Worm (Caenorhabditis elegans) whole organism, young adult: Measurements from ENCODE around the gene ndab-2.
A peak's percentile ranks its signal among the peaks of the same experiment; 100 is the strongest.

Experiments
- B0261.1 ChIP-seq: sonication (generic microtip); optimal IDR thresholded peaks from 2 replicates; lab custom pipeline; 2016; ENCODE audit warnings: mild to moderate bottlenecking, missing genetic modification characterization, moderate library complexity, missing compliant biosample characterization
- D2030.7 ChIP-seq: fragments of 200-800 bp; sonication (Bioruptor generic); IDR thresholded peaks from 2 replicates; pipeline ENCODE4 v1.3.6; 2022; ENCODE audit warnings: missing genetic modification reagents, missing genetic modification characterization, missing compliant biosample characterization
- F10E7.11 ChIP-seq: sonication (generic microtip); optimal IDR thresholded peaks from 2 replicates; lab custom pipeline; 2017; ENCODE audit warnings: mild to moderate bottlenecking, missing genetic modification characterization, moderate library complexity, missing compliant biosample characterization
- F22D6.2 ChIP-seq: sonication (generic microtip); optimal IDR thresholded peaks from 2 replicates; lab custom pipeline; 2016; ENCODE audit warnings: mild to moderate bottlenecking, missing genetic modification characterization, missing compliant biosample characterization
- F52B5.7 ChIP-seq: sonication (generic microtip); optimal IDR thresholded peaks from 2 replicates; lab custom pipeline; 2016; ENCODE audit warnings: mild to moderate bottlenecking, missing genetic modification characterization, missing compliant biosample characterization
- F55B11.4 ChIP-seq: sonication (generic microtip); optimal IDR thresholded peaks from 2 replicates; lab custom pipeline; 2016; ENCODE audit warnings: missing compliant biosample characterization, missing genetic modification characterization, borderline replicate concordance; ENCODE audit not compliant: insufficient read depth
- F57C9.4 ChIP-seq: sonication (generic microtip); optimal IDR thresholded peaks from 2 replicates; lab custom pipeline; 2017; ENCODE audit warnings: mild to moderate bottlenecking, missing genetic modification characterization, missing compliant biosample characterization
- Y53G8AR.9 ChIP-seq: fragments of 200-800 bp; sonication (Bioruptor generic); conservative IDR thresholded peaks from 2 replicates; pipeline ENCODE4 v1.3.6; 2022; ENCODE audit warnings: missing genetic modification reagents, missing genetic modification characterization, missing compliant biosample characterization
- Y95B8A.8 ChIP-seq: fragments of 200-800 bp; sonication (Bioruptor generic); IDR thresholded peaks from 2 replicates; pipeline ENCODE4 v1.3.6; 2022; ENCODE audit warnings: missing genetic modification reagents, missing genetic modification characterization, missing compliant biosample characterization
- ZK185.1 ChIP-seq: sonication (generic microtip); optimal IDR thresholded peaks from 2 replicates; lab custom pipeline; 2016; ENCODE audit warnings: mild to moderate bottlenecking, missing genetic modification characterization, missing compliant biosample characterization; ENCODE audit not compliant: poor library complexity, severe bottlenecking
- aptf-3 ChIP-seq: fragments of 200-800 bp; sonication (Bioruptor generic); IDR thresholded peaks from 2 replicates; pipeline ENCODE4 v1.3.6; 2022; ENCODE audit warnings: missing genetic modification characterization, missing compliant biosample characterization
- attf-3 ChIP-seq: fragments of 200-800 bp; sonication (Bioruptor generic); conservative IDR thresholded peaks from 2 replicates; pipeline ENCODE4 v1.3.6; 2022; ENCODE audit warnings: missing genetic modification reagents, missing genetic modification characterization, missing compliant biosample characterization
- attf-6 ChIP-seq: fragments of 200-800 bp; sonication (Bioruptor generic); IDR thresholded peaks from 2 replicates; pipeline ENCODE4 v1.3.6; 2022; ENCODE audit warnings: missing genetic modification reagents, missing genetic modification characterization, missing compliant biosample characterization
- ccch-3 ChIP-seq: fragments of 200-800 bp; sonication (Bioruptor generic); optimal IDR thresholded peaks from 2 replicates; lab custom pipeline; 2018; ENCODE audit warnings: mild to moderate bottlenecking, missing genetic modification characterization, missing compliant biosample characterization
- cebp-1 ChIP-seq, 2 experiments: fragments of 200-800 bp in 1 of 2; sonication (Bioruptor generic) in 1 of 2; sonication (generic microtip) in 1 of 2; IDR thresholded peaks in 1 of 2; optimal IDR thresholded peaks in 1 of 2; 2 replicates each; pipeline versions ENCODE4 v1.3.6 to Lab custom; 2017 to 2022; ENCODE audit warnings: missing compliant biosample characterization in 2 of 2, missing genetic modification characterization in 2 of 2, mild to moderate bottlenecking in 1 of 2, missing genetic modification reagents in 1 of 2, moderate library complexity in 1 of 2
- ceh-100 ChIP-seq: fragments of 200-800 bp; sonication (Bioruptor generic); IDR thresholded peaks from 2 replicates; pipeline ENCODE4 v1.3.6; 2022; ENCODE audit warnings: missing genetic modification reagents, missing genetic modification characterization, missing compliant biosample characterization
- ceh-27 ChIP-seq: fragments of 200-800 bp; sonication (Bioruptor generic); optimal IDR thresholded peaks from 2 replicates; lab custom pipeline; 2018; ENCODE audit warnings: mild to moderate bottlenecking, missing genetic modification characterization, moderate library complexity, missing compliant biosample characterization
- ceh-58 ChIP-seq: fragments of 200-800 bp; sonication (Bioruptor generic); IDR thresholded peaks from 2 replicates; pipeline ENCODE4 v1.3.6; 2022; ENCODE audit warnings: missing genetic modification characterization, missing compliant biosample characterization
- ceh-79 ChIP-seq: sonication (generic microtip); optimal IDR thresholded peaks from 2 replicates; lab custom pipeline; 2017; ENCODE audit warnings: mild to moderate bottlenecking, missing genetic modification characterization, missing compliant biosample characterization
- chd-7 ChIP-seq: sonication (generic microtip); optimal IDR thresholded peaks from 2 replicates; lab custom pipeline; 2016; ENCODE audit warnings: mild to moderate bottlenecking, missing genetic modification characterization, moderate library complexity, missing compliant biosample characterization
- dox-1 ChIP-seq: fragments of 200-800 bp; sonication (Bioruptor generic); IDR thresholded peaks from 2 replicates; pipeline ENCODE4 v1.3.6; 2022; ENCODE audit warnings: missing genetic modification reagents, missing genetic modification characterization, missing compliant biosample characterization
- dpl-1 ChIP-seq: fragments of 150-350 bp; optimal IDR thresholded peaks from 2 replicates; lab custom pipeline; 2014; ENCODE audit warnings: missing biosample characterization, missing genetic modification reagents, missing genetic modification characterization
- egl-44 ChIP-seq: fragments of 200-800 bp; sonication (Bioruptor generic); IDR thresholded peaks from 2 replicates; pipeline ENCODE4 v1.3.6; 2022; ENCODE audit warnings: missing genetic modification reagents, missing genetic modification characterization, missing compliant biosample characterization
- ets-4 ChIP-seq: fragments of 200-800 bp; sonication (Bioruptor generic); optimal IDR thresholded peaks from 2 replicates; lab custom pipeline; 2018; ENCODE audit warnings: mild to moderate bottlenecking, missing genetic modification characterization, missing compliant biosample characterization
- hmg-1.2 ChIP-seq: fragments of 200-800 bp; sonication (Bioruptor generic); IDR thresholded peaks from 2 replicates; pipeline ENCODE4 v1.3.6; 2022; ENCODE audit warnings: missing genetic modification reagents, missing genetic modification characterization, missing compliant biosample characterization
- let-526 ChIP-seq: fragments of 200-800 bp; sonication (Bioruptor generic); IDR thresholded peaks from 2 replicates; pipeline ENCODE4 v1.3.6; 2022; ENCODE audit warnings: missing genetic modification reagents, missing genetic modification characterization, missing compliant biosample characterization
- lin-40 ChIP-seq: sonication (generic microtip); optimal IDR thresholded peaks from 2 replicates; lab custom pipeline; 2016; ENCODE audit warnings: missing genetic modification characterization, mild to moderate bottlenecking, missing compliant biosample characterization, missing genotype, missing genetic modification reagents
- lsy-27 ChIP-seq: sonication (generic microtip); optimal IDR thresholded peaks from 2 replicates; lab custom pipeline; 2017; ENCODE audit warnings: missing genetic modification characterization, mild to moderate bottlenecking, missing compliant biosample characterization, antibody characterized with exemption, missing genotype, borderline replicate concordance; ENCODE audit not compliant: insufficient read depth
- madf-3 ChIP-seq: fragments of 200-800 bp; sonication (Bioruptor generic); IDR thresholded peaks from 2 replicates; pipeline ENCODE4 v1.3.6; 2022; ENCODE audit warnings: missing genetic modification reagents, missing genetic modification characterization, missing compliant biosample characterization
- mes-4 ChIP-seq: sonication (generic microtip); optimal IDR thresholded peaks from 2 replicates; lab custom pipeline; 2016; ENCODE audit warnings: missing genotype, missing genetic modification characterization, missing compliant biosample characterization
- mxl-1 ChIP-seq: sonication (generic microtip); optimal IDR thresholded peaks from 2 replicates; lab custom pipeline; 2016; ENCODE audit warnings: missing genetic modification characterization, missing compliant biosample characterization
- nfya-2 ChIP-seq: fragments of 200-800 bp; sonication (Bioruptor generic); IDR thresholded peaks from 2 replicates; pipeline ENCODE4 v1.3.6; 2022; ENCODE audit warnings: missing genetic modification reagents, missing genetic modification characterization, missing compliant biosample characterization
- nhr-120 ChIP-seq: fragments of 200-800 bp; sonication (Bioruptor generic); IDR thresholded peaks from 2 replicates; pipeline ENCODE4 v1.3.6; 2022; ENCODE audit warnings: missing genetic modification characterization, missing compliant biosample characterization
- nhr-179 ChIP-seq: sonication (generic microtip); optimal IDR thresholded peaks from 2 replicates; lab custom pipeline; 2016; ENCODE audit warnings: mild to moderate bottlenecking, missing genetic modification characterization, missing compliant biosample characterization
- nhr-27 ChIP-seq: fragments of 200-800 bp; sonication (Bioruptor generic); optimal IDR thresholded peaks from 2 replicates; lab custom pipeline; 2018; ENCODE audit warnings: mild to moderate bottlenecking, missing genetic modification characterization, moderate library complexity, missing compliant biosample characterization
- pbrm-1 ChIP-seq: fragments of 200-800 bp; sonication (Bioruptor generic); IDR thresholded peaks from 2 replicates; pipeline ENCODE4 v1.3.6; 2022; ENCODE audit warnings: missing genetic modification reagents, missing genetic modification characterization, missing compliant biosample characterization
- pha-4 ChIP-seq: fragments of 150-350 bp; sonication (generic microtip); optimal IDR thresholded peaks from 2 replicates; lab custom pipeline; 2014; ENCODE audit warnings: missing biosample characterization, missing genetic modification reagents, missing genetic modification characterization
- rcor-1 ChIP-seq: fragments of 200-800 bp; sonication (Bioruptor generic); IDR thresholded peaks from 2 replicates; pipeline ENCODE4 v1.3.6; 2022; ENCODE audit warnings: missing genetic modification reagents, missing genetic modification characterization, missing compliant biosample characterization
- rec-8 ChIP-seq, 2 experiments: sonication (generic microtip); optimal IDR thresholded peaks; 2 replicates each; lab custom pipeline; 2016; ENCODE audit warnings: mild to moderate bottlenecking in 2 of 2, missing genetic modification characterization in 2 of 2, missing genetic modification reagents in 2 of 2, missing genotype in 2 of 2, missing biosample characterization in 1 of 2, missing compliant biosample characterization in 1 of 2, moderate library complexity in 1 of 2
- repo-1 ChIP-seq: sonication (generic microtip); optimal IDR thresholded peaks from 2 replicates; lab custom pipeline; 2017; ENCODE audit warnings: mild to moderate bottlenecking, missing genetic modification characterization, missing compliant biosample characterization
- rpc-1 ChIP-seq, 2 experiments: fragments of 150-350 bp in 1 of 2; sonication (generic microtip) in 1 of 2; optimal IDR thresholded peaks; 2 replicates each; lab custom pipeline; 2014 to 2018; ENCODE audit warnings: missing biosample characterization in 1 of 2, missing genetic modification characterization in 1 of 2, missing genetic modification reagents in 1 of 2, missing genotype in 1 of 2
- sdz-38 ChIP-seq: sonication (generic microtip); optimal IDR thresholded peaks from 2 replicates; lab custom pipeline; 2016; ENCODE audit warnings: missing genotype, missing genetic modification characterization, missing compliant biosample characterization
- snpc-1.3 ChIP-seq: sonication (generic microtip); optimal IDR thresholded peaks from 2 replicates; lab custom pipeline; 2017; ENCODE audit warnings: missing genetic modification characterization, mild to moderate bottlenecking, missing compliant biosample characterization, antibody characterized with exemption, moderate library complexity, missing genotype, missing genetic modification reagents; ENCODE audit not compliant: insufficient read depth
- snpc-4 ChIP-seq, 5 experiments: fragments of 150-350 bp in 1 of 5; sonication (generic microtip) in 4 of 5; optimal IDR thresholded peaks; 2 replicates each; lab custom pipeline; 2014 to 2018; ENCODE audit warnings: missing genetic modification characterization in 5 of 5, missing biosample characterization in 3 of 5, antibody characterized with exemption in 2 of 5, mild to moderate bottlenecking in 2 of 5, missing compliant biosample characterization in 2 of 5, missing genotype in 2 of 5, moderate library complexity in 2 of 5, missing genetic modification reagents in 1 of 5
- somi-1 ChIP-seq: fragments of 200-800 bp; sonication (Bioruptor generic); optimal IDR thresholded peaks from 2 replicates; lab custom pipeline; 2018; ENCODE audit warnings: mild to moderate bottlenecking, missing genetic modification characterization, missing compliant biosample characterization
- ztf-25 ChIP-seq: fragments of 200-800 bp; sonication (Bioruptor generic); IDR thresholded peaks from 2 replicates; pipeline ENCODE4 v1.3.6; 2022; ENCODE audit warnings: missing genetic modification reagents, missing genetic modification characterization, missing compliant biosample characterization

Gene ndab-2

DNA sequence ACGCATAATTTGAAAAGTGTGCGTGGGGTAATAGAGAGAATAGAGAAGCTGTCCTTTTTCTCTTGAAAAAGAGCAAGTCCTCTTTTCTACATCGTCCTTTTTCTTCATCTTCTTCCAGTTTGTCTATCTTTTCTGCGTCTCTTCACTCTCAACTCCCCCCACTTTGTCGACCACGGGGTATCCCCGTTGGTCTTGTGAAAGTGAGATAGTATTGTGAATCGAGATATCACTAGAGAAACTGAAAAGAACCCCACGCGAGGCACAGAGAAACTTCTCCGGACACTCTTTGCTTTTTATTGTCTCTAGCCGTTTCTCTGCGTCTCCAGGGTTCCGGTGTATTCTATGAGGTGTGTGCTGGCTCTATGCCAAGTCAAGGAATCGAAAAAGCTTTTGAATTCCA is 24.9 kb upstream of the ndab-2 start (continued):
- TF ChIP-seq attf-3 (peak; percentile 49), mes-4 (tag; lab: Kevin White, UChicago) (no peak), attf-6 (GFP tag; lab: Robert Waterston, UW) (no peak), aptf-3 (GFP tag; lab: Robert Waterston, UW) (no peak), ceh-58 (GFP tag; lab: Robert Waterston, UW) (no peak), dpl-1 (GFP tag; lab: Kevin White, UChicago) (no peak), ztf-25 (GFP tag; lab: Robert Waterston, UW) (no peak), snpc-1.3 (tag; lab: Kevin White, UChicago) (no peak), mxl-1 (no peak), F55B11.4 (tag; lab: Kevin White, UChicago) (no peak), Y53G8AR.9 (GFP tag; lab: Robert Waterston, UW) (peak; percentile 59), repo-1 (peak; percentile 55), somi-1 (GFP tag; lab: Kevin White, UChicago) (peak; percentile 80), F10E7.11 (tag; lab: Kevin White, UChicago) (no peak), nhr-27 (tag; lab: Kevin White, UChicago) (no peak), rpc-1 (optimal IDR thresholded peaks at IDR 0.05; lab: Kevin White, UChicago) (no peak), rpc-1 (tag; optimal IDR thresholded peaks at IDR 0.05; lab: Kevin White, UChicago) (no peak), dox-1 (GFP tag; lab: Robert Waterston, UW) (peak; percentile 73), ZK185.1 (peak; percentile 54), pha-4 (tag; lab: Kevin White, UChicago) (peak; percentile 38), rec-8 (tag; optimal IDR thresholded peaks at IDR 0.05; lab: Kevin White, UChicago) (no peak), cebp-1 (GFP tag; IDR thresholded peaks at IDR 0.05; lab: Robert Waterston, UW) (no peak), cebp-1 (tag; optimal IDR thresholded peaks at IDR 0.05; lab: Kevin White, UChicago) (peak; percentile 88), F52B5.7 (peak; percentile 58), hmg-1.2 (GFP tag; lab: Robert Waterston, UW) (peak; percentile 94), lsy-27 (tag; lab: Kevin White, UChicago) (no peak), ceh-79 (no peak), D2030.7 (GFP tag; lab: Robert Waterston, UW) (no peak), ceh-100 (GFP tag; lab: Robert Waterston, UW) (0 out of 2 replicates have a peak, but pooled peaks have one; percentile 44), egl-44 (no peak), pbrm-1 (peak; percentile 82), F57C9.4 (tag; lab: Kevin White, UChicago) (no peak), nhr-179 (no peak), let-526 (GFP tag; lab: Robert Waterston, UW) (peak; percentile 12; the same call in 1 of the 2 replicates), nhr-120 (GFP tag; lab: Robert Waterston, UW) (no peak), chd-7 (tag; lab: Kevin White, UChicago) (peak; percentile 87), ets-4 (GFP tag; lab: Kevin White, UChicago) (peak; percentile 26), lin-40 (peak; percentile 89), B0261.1 (tag; lab: Kevin White, UChicago) (no peak), snpc-4 (GFP tag; optimal IDR thresholded peaks at IDR 0.05; lab: Kevin White, UChicago) (peak; percentile 52), snpc-4 (tag; optimal IDR thresholded peaks at IDR 0.05; lab: Kevin White, UChicago) (peak; percentile 28 to 74 (median 59)), ceh-27 (GFP tag; lab: Kevin White, UChicago) (peak; percentile 83), madf-3 (peak; percentile 78), sdz-38 (tag; lab: Kevin White, UChicago) (no peak), rcor-1 (GFP tag; lab: Robert Waterston, UW) (peak; percentile 30; the same call in 1 of the 2 replicates), ccch-3 (GFP tag; lab: Kevin White, UChicago) (no peak), F22D6.2 (tag; lab: Kevin White, UChicago) (peak; percentile 3), Y95B8A.8 (GFP tag; lab: Robert Waterston, UW) (peak; percentile 66; the same call in 1 of the 2 replicates), nfya-2 (no peak)
